Worm (Caenorhabditis elegans): ENCODE measurements around the gene Y57G11C.33.

DNA sequence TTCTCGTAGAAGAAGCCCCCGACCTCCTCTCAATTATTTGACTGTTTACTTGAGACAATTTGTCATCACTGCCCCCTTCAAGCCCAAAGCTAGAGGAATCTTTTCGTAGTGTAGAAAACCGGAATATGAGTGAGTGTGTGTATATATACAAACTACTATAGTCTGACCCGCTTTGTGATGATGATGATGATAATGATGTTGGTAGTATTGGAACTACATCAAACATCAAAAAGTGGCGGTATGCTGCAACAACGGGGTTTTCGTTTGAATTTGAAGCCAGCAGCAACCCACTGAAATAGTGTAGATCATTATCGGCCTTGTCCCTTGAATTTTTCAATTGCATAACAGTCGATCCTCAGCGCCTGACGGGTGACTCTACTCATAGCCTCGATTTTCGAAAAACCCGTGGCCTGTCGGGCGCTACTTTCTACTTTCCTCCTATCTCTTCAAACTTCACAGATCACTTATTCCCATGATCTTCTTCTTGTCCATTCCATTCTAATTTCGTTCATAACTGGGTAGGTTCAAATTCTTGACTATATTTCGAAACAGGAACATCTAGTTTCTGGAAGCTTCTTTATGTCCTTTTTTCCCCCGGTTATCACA is 44.9 kb upstream of the Y57G11C.33 start:
- TF ChIP-seq pag-3 (tag; optimal IDR thresholded peaks at IDR 0.05; ENCODE audit: borderline replicate concordance) (no peak), pha-4 (tag; optimal IDR thresholded peaks at IDR 0.05) (no peak), hlh-6 (tag; optimal IDR thresholded peaks at IDR 0.05) (no peak), ceh-34 (tag; optimal IDR thresholded peaks at IDR 0.05) (no peak), ama-1 (optimal IDR thresholded peaks at IDR 0.05) (no peak), unc-55 (GFP tag; optimal IDR thresholded peaks at IDR 0.05) (no peak), sdc-2 (tag; optimal IDR thresholded peaks at IDR 0.05) (no peak)

All from whole organism, late embryonic.